Fruit fly (Drosophila melanogaster): Measurements from ENCODE around the gene veli.

- TF ChIP-seq CG3032 (tag; optimal IDR thresholded peaks at IDR 0.05) = no peak
- no peak for TF ChIP-seq CG4318 (GFP tag; optimal IDR thresholded peaks at IDR 0.05)
- no peak for TF ChIP-seq CG7368 (GFP tag; optimal IDR thresholded peaks at IDR 0.05)
- TF ChIP-seq svp (GFP tag) = no peak
- TF ChIP-seq CG11902 (GFP tag; optimal IDR thresholded peaks at IDR 0.05) = no peak
- no peak for TF ChIP-seq Lpt (GFP tag; optimal IDR thresholded peaks at IDR 0.05)
These were observed 14.7 kb downstream of the veli start for dm6 chr3R:25050649-25051048.

Data from whole organism, prepupa.